Fruit fly (Drosophila melanogaster): ENCODE data around the gene ro.
A peak's percentile ranks its signal among the peaks of the same experiment; 100 is the strongest.

Gene ro

dm6 chr3R:26892764-26893163 lies 11.8 kb upstream of the ro start (continued):
- peak; percentile 15 for TF ChIP-seq Ssrp (tag; optimal IDR thresholded peaks at IDR 0.05)
- TF ChIP-seq Trl (optimal IDR thresholded peaks at IDR 0.05), result no peak
- TF ChIP-seq Trl (GFP tag; optimal IDR thresholded peaks at IDR 0.05), result no peak
- TF ChIP-seq cg (GFP tag; optimal IDR thresholded peaks at IDR 0.05), result peak; percentile 9
- TF ChIP-seq tup (GFP tag; optimal IDR thresholded peaks at IDR 0.05), result no peak
- TF ChIP-seq Nf-YA (GFP tag; IDR thresholded peaks at IDR 0.05), result no peak
- peak; percentile 25 for TF ChIP-seq Hsf (GFP tag; optimal IDR thresholded peaks at IDR 0.05)
- TF ChIP-seq CG4424 (GFP tag; optimal IDR thresholded peaks at IDR 0.05), result peak; percentile 25
- peak; percentile 31 for TF ChIP-seq CG12659 (GFP tag; optimal IDR thresholded peaks at IDR 0.05)
- TF ChIP-seq CG15479 (GFP tag; optimal IDR thresholded peaks at IDR 0.05), result no peak
- peak; percentile 6 for TF ChIP-seq Hmr (GFP tag; optimal IDR thresholded peaks at IDR 0.05)
- no peak for TF ChIP-seq rib (GFP tag; IDR thresholded peaks at IDR 0.05)
- peak; percentile 57 for TF ChIP-seq CG7839 (tag; optimal IDR thresholded peaks at IDR 0.05)
- TF ChIP-seq CG2712 (tag; optimal IDR thresholded peaks at IDR 0.05), result peak; percentile 19
- TF ChIP-seq Atf-2 (GFP tag; optimal IDR thresholded peaks at IDR 0.05), result peak; percentile 52
- TF ChIP-seq her (GFP tag; optimal IDR thresholded peaks at IDR 0.05), result no peak
- TF ChIP-seq CG17328 (GFP tag; IDR thresholded peaks at IDR 0.05), result 0 out of 2 replicates have a peak, but pooled peaks have one; percentile 6
- no peak for TF ChIP-seq CG8290 (GFP tag; optimal IDR thresholded peaks at IDR 0.05)
- peak in 1 of 2 experiments; percentile 41 for TF ChIP-seq CG8290 (tag; optimal IDR thresholded peaks at IDR 0.05)
- TF ChIP-seq hth (optimal IDR thresholded peaks at IDR 0.05), result no peak
- TF ChIP-seq esg (GFP tag; conservative IDR thresholded peaks at IDR 0.05), result peak; percentile 30; the same call in 1 of the 2 replicates
- TF ChIP-seq nmo (GFP tag; optimal IDR thresholded peaks at IDR 0.05), result peak; percentile 48
- no peak for TF ChIP-seq inv (GFP tag; IDR thresholded peaks at IDR 0.05; ENCODE audit: partially characterized antibody)
- no peak for TF ChIP-seq CG17802 (tag; optimal IDR thresholded peaks at IDR 0.05)
- TF ChIP-seq dmrt99B (tag; optimal IDR thresholded peaks at IDR 0.05), result peak; percentile 47
- peak; percentile 37 for TF ChIP-seq CG30403 (GFP tag; optimal IDR thresholded peaks at IDR 0.05)
- TF ChIP-seq hkb (optimal IDR thresholded peaks at IDR 0.05), result no peak
- peak; percentile 55; the same call in 1 of the 2 replicates for TF ChIP-seq hkb (GFP tag; IDR thresholded peaks at IDR 0.05)
- peak; percentile 41 for TF ChIP-seq CG11504 (tag; optimal IDR thresholded peaks at IDR 0.05)
- peak in 1 of 2 experiments; percentile 51 for TF ChIP-seq dpn (GFP tag; optimal IDR thresholded peaks at IDR 0.05)
- peak; percentile 27; the same call in 1 of the 2 replicates for TF ChIP-seq sisA (GFP tag; IDR thresholded peaks at IDR 0.05)
- TF ChIP-seq CG10209 (GFP tag; optimal IDR thresholded peaks at IDR 0.05), result peak; percentile 13
- TF ChIP-seq Hr78 (GFP tag; optimal IDR thresholded peaks at IDR 0.05), result peak in 1 of 2 experiments; percentile 40
- 0 out of 4 replicates have a peak, but pooled peaks have one; percentile 11 for TF ChIP-seq Gug (GFP tag; IDR thresholded peaks at IDR 0.05)
- TF ChIP-seq Hr51 (GFP tag; optimal IDR thresholded peaks at IDR 0.05), result peak in 1 of 2 experiments; percentile 65
- peak; percentile 14; the same call in 1 of the 2 replicates for TF ChIP-seq Rx (GFP tag; IDR thresholded peaks at IDR 0.05)
- TF ChIP-seq Drgx (GFP tag; IDR thresholded peaks at IDR 0.05), result 0 out of 2 replicates have a peak, but pooled peaks have one; percentile 42
- TF ChIP-seq Dad (GFP tag; optimal IDR thresholded peaks at IDR 0.05), result no peak
- 0 out of 3 replicates have a peak, but pooled peaks have one; percentile 27 for TF ChIP-seq otp (GFP tag; IDR thresholded peaks at IDR 0.05)
- TF ChIP-seq NfI (GFP tag; optimal IDR thresholded peaks at IDR 0.05), result peak; percentile 23
- no peak for TF ChIP-seq CG31224 (GFP tag; IDR thresholded peaks at IDR 0.05)
- TF ChIP-seq grn (GFP tag; optimal IDR thresholded peaks at IDR 0.05), result peak; percentile 93
- peak; percentile 12 for TF ChIP-seq CG9437 (GFP tag; optimal IDR thresholded peaks at IDR 0.05)
- peak; percentile 63 for TF ChIP-seq Xrp1 (GFP tag; IDR thresholded peaks at IDR 0.05)
- TF ChIP-seq CG15011 (GFP tag; optimal IDR thresholded peaks at IDR 0.05), result no peak
- peak; percentile 33; the same call in 1 of the 2 replicates for TF ChIP-seq CG14014 (GFP tag; IDR thresholded peaks at IDR 0.05)
- peak; percentile 2 for TF ChIP-seq CG7556 (GFP tag; optimal IDR thresholded peaks at IDR 0.05)

All from whole organism, embryonic.